Worm (Caenorhabditis elegans): ENCODE results near the gene F21D5.9.

ce11 chrIV:8686966-8687365 is 36.9 kb upstream of the F21D5.9 start:
- TF ChIP-seq nfya-1 (tag; optimal IDR thresholded peaks at IDR 0.05; ENCODE audit: insufficient read depth), result no peak
- no peak for TF ChIP-seq snpc-4 (tag; optimal IDR thresholded peaks at IDR 0.05)
- TF ChIP-seq nhr-28 (tag; optimal IDR thresholded peaks at IDR 0.05), result no peak
- no peak for TF ChIP-seq ceh-28 (tag; optimal IDR thresholded peaks at IDR 0.05)
- TF ChIP-seq ZK546.5 (tag; optimal IDR thresholded peaks at IDR 0.05), result no peak
- no peak for TF ChIP-seq nhr-77 (tag; optimal IDR thresholded peaks at IDR 0.05)
- no peak for TF ChIP-seq ama-1 (optimal IDR thresholded peaks at IDR 0.05)
- TF ChIP-seq lin-39 (tag; optimal IDR thresholded peaks at IDR 0.05), result no peak
- no peak for TF ChIP-seq nhr-12 (tag; optimal IDR thresholded peaks at IDR 0.05)
- no peak for TF ChIP-seq eor-1 (tag; optimal IDR thresholded peaks at IDR 0.05)
- TF ChIP-seq elt-1 (tag; optimal IDR thresholded peaks at IDR 0.05), result no peak
- no peak for TF ChIP-seq aly-2 (tag; optimal IDR thresholded peaks at IDR 0.05)
